Fruit fly (Drosophila melanogaster): Measurements from ENCODE around the gene CG14286.

The CG14286 gene

dm6 chr3R:18985114-18985785 is 38.6 kb upstream of the CG14286 start (continued):
- no peak for TF ChIP-seq Rel (GFP tag; optimal IDR thresholded peaks at IDR 0.05)
- peak; percentile 96 for TF ChIP-seq Rel (tag; optimal IDR thresholded peaks at IDR 0.05)
- no peak for TF ChIP-seq tai (GFP tag; optimal IDR thresholded peaks at IDR 0.05)
- TF ChIP-seq Mio (GFP tag; optimal IDR thresholded peaks at IDR 0.05) = no peak
- peak; percentile 77 for TF ChIP-seq h (GFP tag; optimal IDR thresholded peaks at IDR 0.05)
- no peak for TF ChIP-seq CG32264 (GFP tag; optimal IDR thresholded peaks at IDR 0.05)

dm6 chr3R:18986089-18986887 is 37.6 kb upstream of the CG14286 start:
- TF ChIP-seq N (GFP tag; optimal IDR thresholded peaks at IDR 0.05) = no peak
- no peak for TF ChIP-seq Hnf4 (GFP tag; optimal IDR thresholded peaks at IDR 0.05)
- TF ChIP-seq Vsx2 (GFP tag; optimal IDR thresholded peaks at IDR 0.05; ENCODE audit: partially characterized antibody) = no peak
- peak in 1 of 2 experiments; percentile 32 for TF ChIP-seq foxo (GFP tag; optimal IDR thresholded peaks at IDR 0.05)
- no peak for TF ChIP-seq CrebA (GFP tag; optimal IDR thresholded peaks at IDR 0.05; ENCODE audit: borderline replicate concordance)
- TF ChIP-seq sv (GFP tag; optimal IDR thresholded peaks at IDR 0.05) = no peak
- TF ChIP-seq Hr83 (GFP tag; optimal IDR thresholded peaks at IDR 0.05; ENCODE audit: poor library complexity, severe bottlenecking) = no peak
- no peak for TF ChIP-seq lola (GFP tag; optimal IDR thresholded peaks at IDR 0.05)
- TF ChIP-seq CG9705 (GFP tag; optimal IDR thresholded peaks at IDR 0.05) = no peak
- no peak for TF ChIP-seq sage (GFP tag; optimal IDR thresholded peaks at IDR 0.05)
- TF ChIP-seq Rel (GFP tag; optimal IDR thresholded peaks at IDR 0.05) = no peak
- peak; percentile 45 for TF ChIP-seq Rel (tag; optimal IDR thresholded peaks at IDR 0.05)
- TF ChIP-seq Abd-B (GFP tag; optimal IDR thresholded peaks at IDR 0.05) = no peak
- peak in 1 of 2 experiments; percentile 23 for TF ChIP-seq dl (GFP tag; optimal IDR thresholded peaks at IDR 0.05; ENCODE audit: insufficient read depth in 1 of 2, partially characterized antibody in 2 of 2)
- no peak for TF ChIP-seq Mio (GFP tag; optimal IDR thresholded peaks at IDR 0.05)
- TF ChIP-seq jim (GFP tag; optimal IDR thresholded peaks at IDR 0.05) = no peak
- TF ChIP-seq br (GFP tag; optimal IDR thresholded peaks at IDR 0.05) = no peak
- TF ChIP-seq OdsH (GFP tag; optimal IDR thresholded peaks at IDR 0.05) = no peak
- no peak for TF ChIP-seq dmrt93B (GFP tag; optimal IDR thresholded peaks at IDR 0.05)
- TF ChIP-seq Dif (GFP tag; optimal IDR thresholded peaks at IDR 0.05; ENCODE audit: partially characterized antibody) = no peak

- TF ChIP-seq Hr78 (GFP tag; optimal IDR thresholded peaks at IDR 0.05) (no peak), HLH106 (tag; optimal IDR thresholded peaks at IDR 0.05) (no peak), CG32264 (GFP tag; optimal IDR thresholded peaks at IDR 0.05) (no peak), ey (GFP tag; optimal IDR thresholded peaks at IDR 0.05) (peak; percentile 8), Dif (GFP tag; optimal IDR thresholded peaks at IDR 0.05; ENCODE audit: partially characterized antibody) (peak; percentile 19), usp (GFP tag; optimal IDR thresholded peaks at IDR 0.05) (no peak), Myc (optimal IDR thresholded peaks at IDR 0.05) (no peak), lola (GFP tag; optimal IDR thresholded peaks at IDR 0.05) (no peak), Vsx2 (GFP tag; optimal IDR thresholded peaks at IDR 0.05; ENCODE audit: partially characterized antibody) (no peak), Mio (GFP tag; optimal IDR thresholded peaks at IDR 0.05) (no peak), h (GFP tag; optimal IDR thresholded peaks at IDR 0.05) (peak; percentile 45), Sp1 (GFP tag; optimal IDR thresholded peaks at IDR 0.05) (no peak), dmrt93B (GFP tag; optimal IDR thresholded peaks at IDR 0.05) (no peak), Abd-B (GFP tag; optimal IDR thresholded peaks at IDR 0.05) (no peak), br (GFP tag; optimal IDR thresholded peaks at IDR 0.05) (no peak), Hr83 (GFP tag; optimal IDR thresholded peaks at IDR 0.05; ENCODE audit: poor library complexity, severe bottlenecking) (no peak), dsf (GFP tag; optimal IDR thresholded peaks at IDR 0.05; ENCODE audit: borderline replicate concordance) (no peak), brk (GFP tag; optimal IDR thresholded peaks at IDR 0.05) (no peak), foxo (GFP tag; optimal IDR thresholded peaks at IDR 0.05) (peak in 1 of 2 experiments; percentile 15), Rel (GFP tag; optimal IDR thresholded peaks at IDR 0.05) (no peak), Rel (tag; optimal IDR thresholded peaks at IDR 0.05) (peak; percentile 90), Hnf4 (GFP tag; optimal IDR thresholded peaks at IDR 0.05) (peak; percentile 4), dl (GFP tag; optimal IDR thresholded peaks at IDR 0.05; ENCODE audit: insufficient read depth in 1 of 2, partially characterized antibody in 2 of 2) (no peak), sage (GFP tag; optimal IDR thresholded peaks at IDR 0.05) (no peak), psq (GFP tag; optimal IDR thresholded peaks at IDR 0.05) (peak; percentile 19), OdsH (GFP tag; optimal IDR thresholded peaks at IDR 0.05) (peak; percentile 10), CrebA (GFP tag; optimal IDR thresholded peaks at IDR 0.05; ENCODE audit: borderline replicate concordance) (no peak), CG9705 (GFP tag; optimal IDR thresholded peaks at IDR 0.05) (no peak), Jra (GFP tag; optimal IDR thresholded peaks at IDR 0.05) (no peak), jim (GFP tag; optimal IDR thresholded peaks at IDR 0.05) (no peak), tai (GFP tag; optimal IDR thresholded peaks at IDR 0.05) (no peak), N (GFP tag; optimal IDR thresholded peaks at IDR 0.05) (no peak), Dfd (GFP tag; optimal IDR thresholded peaks at IDR 0.05) (no peak), rgr (GFP tag; optimal IDR thresholded peaks at IDR 0.05) (peak; percentile 3), sv (GFP tag; optimal IDR thresholded peaks at IDR 0.05) (no peak), GATAd (GFP tag; optimal IDR thresholded peaks at IDR 0.05) (no peak), pan (optimal IDR thresholded peaks at IDR 0.05) (no peak)
These were observed 36.2 kb upstream of the CG14286 start for dm6 chr3R:18987428-18988416.

Measured in whole organism, wandering third instar larva.